Fruit fly (Drosophila melanogaster): Measurements from ENCODE around the gene CG43394.

CG43394 gene

DNA sequence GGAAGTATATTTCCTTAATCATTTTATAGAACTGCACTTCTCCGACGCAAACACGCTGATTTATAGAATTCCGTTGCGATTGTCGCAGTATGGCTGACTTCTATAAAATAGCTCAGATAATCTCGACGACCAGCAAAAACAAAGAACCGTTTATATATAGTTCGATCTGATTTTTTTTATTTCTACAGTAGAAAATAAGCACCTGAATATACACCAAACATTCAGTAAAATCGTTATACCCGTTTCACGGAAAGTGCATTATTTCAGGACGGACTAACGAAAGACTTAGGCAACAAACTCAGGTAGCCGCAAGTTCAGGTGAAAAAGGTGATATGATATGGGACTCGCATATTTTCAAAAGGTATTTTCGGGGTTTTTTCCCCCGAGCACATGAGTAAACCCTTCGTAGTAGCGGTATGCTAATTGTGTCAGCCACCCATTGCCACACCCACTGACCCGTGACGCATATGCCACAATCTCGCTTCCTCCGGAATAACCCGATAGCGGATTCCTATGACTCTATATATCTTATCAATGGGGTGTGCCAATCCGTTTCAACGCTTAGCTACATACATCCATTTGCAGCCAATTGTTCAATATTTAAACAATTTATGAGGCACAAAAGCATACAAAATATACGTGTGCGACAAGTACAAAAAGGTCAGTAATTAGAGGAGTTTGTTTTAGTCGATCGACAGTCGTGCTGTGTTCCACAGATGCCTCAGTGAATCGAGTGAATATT is at the start of gene CG43394, which contains the start of gene CG42763:
Gene CG43394, plus strand, starts transcription at position 692 of the 742 bp plus-strand sequence.
Gene CG42763, minus strand, starts transcription at position 41 of the 742 bp plus-strand sequence.
- no peak for TF ChIP-seq CG17801 (GFP tag; optimal IDR thresholded peaks at IDR 0.05; ENCODE audit: partially characterized antibody)

DNA sequence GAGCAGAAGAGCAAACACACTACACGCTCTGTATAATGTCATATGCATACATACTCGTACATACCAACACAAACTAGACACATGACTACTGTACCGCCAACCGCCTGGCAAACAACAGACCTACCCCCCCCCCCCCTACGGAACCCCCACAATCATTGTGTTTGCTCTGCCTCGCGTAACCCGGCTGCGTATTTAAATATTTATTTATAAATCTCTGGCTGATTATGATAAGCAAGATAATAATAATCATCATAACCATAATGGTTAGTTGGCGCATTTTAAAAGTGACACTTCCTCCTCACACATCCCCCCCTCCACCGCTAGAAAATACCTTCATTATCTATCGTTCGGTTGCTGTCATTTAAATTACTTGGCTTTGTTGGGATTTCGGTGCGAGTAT is 48.1 kb upstream of the CG43394 start:
- TF ChIP-seq CG17801 (GFP tag; optimal IDR thresholded peaks at IDR 0.05; ENCODE audit: partially characterized antibody) = peak; percentile 32

- TF ChIP-seq CG17801 (GFP tag; optimal IDR thresholded peaks at IDR 0.05; ENCODE audit: partially characterized antibody) = no peak
Observed at dm6 chr2L:8097964-8098945, 47.3 kb upstream of the CG43394 start.

dm6 chr2L:8099050-8099449 is 46.5 kb upstream of the CG43394 start:
- no peak for TF ChIP-seq CG17801 (GFP tag; optimal IDR thresholded peaks at IDR 0.05; ENCODE audit: partially characterized antibody)

dm6 chr2L:8099615-8100375 is 45.8 kb upstream of the CG43394 start:
- TF ChIP-seq CG17801 (GFP tag; optimal IDR thresholded peaks at IDR 0.05; ENCODE audit: partially characterized antibody) = no peak

- peak; percentile 22 for TF ChIP-seq CG17801 (GFP tag; optimal IDR thresholded peaks at IDR 0.05; ENCODE audit: partially characterized antibody)
Observed at dm6 chr2L:8100489-8101352, 44.8 kb upstream of the CG43394 start.

dm6 chr2L:8103073-8103472 is 42.5 kb upstream of the CG43394 start:
- TF ChIP-seq CG17801 (GFP tag; optimal IDR thresholded peaks at IDR 0.05; ENCODE audit: partially characterized antibody) = no peak

DNA sequence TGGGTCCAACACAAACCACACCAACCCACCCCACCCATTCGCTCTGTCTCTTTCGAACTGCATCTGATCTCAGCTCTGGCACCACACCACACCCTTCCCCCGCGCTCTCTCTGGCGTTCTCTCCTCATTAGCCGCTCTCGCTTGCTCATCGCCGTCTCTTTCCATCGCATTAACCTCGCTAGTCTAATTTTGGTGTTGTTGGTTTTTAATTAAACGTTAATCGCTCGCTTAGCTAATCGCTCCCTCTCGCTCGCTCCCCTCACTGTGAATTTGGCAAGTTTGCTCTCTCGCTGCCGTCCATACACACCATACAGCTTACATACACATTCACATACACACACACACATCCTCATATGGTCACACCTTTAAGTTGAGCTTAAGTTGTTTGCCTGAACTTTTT is 41.5 kb upstream of the CG43394 start:
- TF ChIP-seq CG17801 (GFP tag; optimal IDR thresholded peaks at IDR 0.05; ENCODE audit: partially characterized antibody) = no peak

dm6 chr2L:8104706-8105105 is 40.9 kb upstream of the CG43394 start:
- TF ChIP-seq CG17801 (GFP tag; optimal IDR thresholded peaks at IDR 0.05; ENCODE audit: partially characterized antibody) = no peak

DNA sequence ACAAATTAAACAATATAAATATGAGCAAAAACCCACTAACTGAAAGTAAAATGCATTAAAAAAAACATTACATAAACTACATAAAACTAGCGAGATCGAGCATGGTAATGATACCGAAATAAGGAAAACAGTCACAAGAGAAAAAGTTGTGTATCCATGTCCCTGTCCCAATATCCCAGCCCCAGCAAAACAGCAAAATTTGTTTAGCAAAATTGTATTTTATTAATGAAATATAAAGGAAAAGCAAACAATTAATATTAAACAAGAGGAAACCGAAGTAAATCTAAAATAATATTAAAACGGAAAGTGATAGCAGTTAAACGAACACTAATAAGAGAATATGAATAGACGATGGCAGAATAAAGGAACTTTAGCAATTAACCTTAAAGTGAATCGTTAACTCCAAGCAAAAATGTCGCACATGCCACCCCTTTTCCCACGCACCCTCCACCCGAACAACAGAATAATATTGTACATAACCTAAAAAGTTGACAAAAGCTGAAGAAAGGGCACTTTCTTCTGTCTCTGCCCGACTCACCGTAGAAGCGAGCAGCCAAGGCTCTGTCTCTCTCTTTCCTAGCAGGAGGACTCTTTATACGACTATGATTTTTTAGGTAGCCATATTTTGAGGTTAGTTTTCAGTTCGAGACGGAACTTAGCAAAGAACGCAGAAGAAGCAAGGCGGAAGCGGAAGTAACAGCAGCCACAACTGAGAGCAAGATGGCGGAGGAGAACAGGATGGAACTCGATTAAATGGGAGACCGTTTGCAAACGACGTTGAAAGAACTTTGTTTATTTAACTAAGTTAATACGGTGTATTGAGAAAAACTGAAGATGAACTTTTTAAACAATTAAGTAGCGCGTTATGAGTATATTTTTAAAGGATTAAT is 34.8 kb upstream of the CG43394 start:
- no peak for TF ChIP-seq CG17801 (GFP tag; optimal IDR thresholded peaks at IDR 0.05; ENCODE audit: partially characterized antibody)

DNA sequence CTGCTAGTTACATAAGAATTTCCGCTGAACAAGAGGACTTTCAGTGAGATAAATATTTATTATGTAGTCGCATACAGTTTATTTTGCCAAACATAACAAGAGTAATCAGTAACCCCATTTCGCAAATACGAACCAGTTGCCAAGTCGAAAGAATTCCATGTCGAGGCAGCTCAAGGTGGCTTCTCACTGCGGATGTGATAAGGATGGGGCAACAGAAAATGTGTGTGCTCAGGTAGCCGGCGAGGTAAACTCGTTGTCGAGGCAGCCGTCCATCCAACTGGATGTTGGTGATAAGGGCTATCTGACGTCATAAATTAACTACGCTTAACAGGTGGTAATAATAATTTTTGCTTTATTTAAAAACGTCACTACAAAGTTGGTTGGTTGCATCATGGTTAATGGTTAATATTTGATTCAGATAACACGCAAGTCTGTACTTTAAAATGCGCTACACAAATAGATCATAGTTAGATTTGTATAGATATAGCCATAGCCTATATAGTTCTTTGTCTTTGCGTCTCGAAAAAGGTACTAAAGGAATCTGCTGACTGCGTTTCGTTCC is 28.8 kb upstream of the CG43394 start:
- no peak for TF ChIP-seq CG17801 (GFP tag; optimal IDR thresholded peaks at IDR 0.05; ENCODE audit: partially characterized antibody)

DNA sequence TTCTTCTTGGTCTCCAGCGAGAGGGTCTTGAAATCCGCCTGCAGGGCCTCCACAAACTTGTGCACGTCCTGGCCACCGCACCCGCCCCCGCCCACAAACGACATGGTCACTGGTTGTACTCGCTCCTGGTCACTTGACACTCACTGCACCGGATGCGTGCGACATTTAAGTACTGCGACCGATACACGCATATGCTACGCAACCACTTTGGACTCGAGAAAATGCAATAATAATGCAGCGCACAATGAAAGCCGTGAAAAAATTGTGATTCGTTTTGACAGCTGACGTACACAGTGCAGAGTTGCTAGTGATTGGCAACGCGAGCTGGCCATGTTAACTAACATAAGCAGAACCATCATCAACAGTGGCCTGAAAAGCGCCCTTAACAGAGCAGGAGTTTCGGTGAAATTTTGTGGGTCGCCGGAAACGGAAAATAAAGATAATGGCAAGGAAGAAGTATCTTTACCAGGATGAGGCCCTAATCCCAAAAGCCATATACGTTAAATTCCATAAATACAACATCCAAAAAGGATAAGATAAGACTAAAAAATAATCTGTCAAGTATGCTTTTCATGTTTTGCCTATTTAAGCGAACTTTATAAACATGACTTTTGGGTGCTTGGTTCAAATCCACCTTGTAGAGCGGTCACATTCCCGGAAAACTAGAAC is 21.7 kb upstream of the CG43394 start, which contains the start of the genes mon2 and CG8673:
Gene mon2, minus strand, starts transcription at position 300 of the 669 bp plus-strand sequence.
Gene CG8673, plus strand, starts transcription at position 619 of the 669 bp plus-strand sequence.
- peak; percentile 14 for TF ChIP-seq CG17801 (GFP tag; optimal IDR thresholded peaks at IDR 0.05; ENCODE audit: partially characterized antibody)
